Fruit fly (Drosophila melanogaster) S2 (cell line): ENCODE data around the gene Glut4EF.

Experiments
- CG8478 ChIP-seq: fragments of >200 bp; optimal IDR thresholded peaks from 2 replicates; lab custom pipeline; 2018
- CTCF ChIP-seq, 2 experiments: fragments of >200 bp; optimal IDR thresholded peaks; 2 replicates each; lab custom pipeline; 2018

dm6 chr3R:9959911-9960310, 85.4 kb downstream of the Glut4EF start:
- no peak for TF ChIP-seq CTCF (optimal IDR thresholded peaks at IDR 0.05; lab: Kevin White, UChicago)
- TF ChIP-seq CG8478 (lab: Kevin White, UChicago) = no peak
